3 fruit fly cellular contexts compared by ENCODE assay signal in genomic region chr3R:17784189-17784588, dm6.
TF ChIP-seq lines count a peak whose summit lies in the region.

No protein-coding gene starts in this region.

- TF ChIP-seq CTCF in whole organism, embryonic (GFP tag; optimal IDR thresholded peaks at IDR 0.05; lab: Kevin White, UChicago) = no peak

TF ChIP-seq in whole organism, embryonic, 481 proteins besides CTCF, POLR2A, EP300 and RAD21:
- TF ChIP-seq row (GFP tag; IDR thresholded peaks at IDR 0.05; lab: Robert Waterston, UW) = peak; percentile 36
- peak; percentile 7 for TF ChIP-seq CG2678 (tag; optimal IDR thresholded peaks at IDR 0.05; lab: Kevin White, UChicago)
- 0 out of 2 replicates have a peak, but pooled peaks have one; percentile 16 for TF ChIP-seq Rfx (GFP tag; IDR thresholded peaks at IDR 0.05; lab: Robert Waterston, UW)
- peak; percentile 23 for TF ChIP-seq Sox102F (GFP tag; optimal IDR thresholded peaks at IDR 0.05; lab: Kevin White, UChicago)
- TF ChIP-seq chm (GFP tag; IDR thresholded peaks at IDR 0.05; lab: Robert Waterston, UW) = no peak
- TF ChIP-seq Camta (GFP tag; optimal IDR thresholded peaks at IDR 0.05; lab: Kevin White, UChicago) = no peak
- peak; percentile 3 for TF ChIP-seq gem (tag; optimal IDR thresholded peaks at IDR 0.05; lab: Kevin White, UChicago)
- TF ChIP-seq sens (GFP tag; lab: Kevin White, UChicago) = peak; percentile 56
- TF ChIP-seq CG12659 (GFP tag; optimal IDR thresholded peaks at IDR 0.05; lab: Kevin White, UChicago) = peak; percentile 2

TF ChIP-seq in whole organism, prepupa, 60 proteins besides CTCF, POLR2A, EP300 and RAD21:
- TF ChIP-seq CG7368 (GFP tag; optimal IDR thresholded peaks at IDR 0.05; lab: Kevin White, UChicago) (no peak), Eip78C (GFP tag; lab: Kevin White, UChicago) (peak; percentile 52), CG8119 (GFP tag; IDR thresholded peaks at IDR 0.05; lab: Robert Waterston, UW) (0 out of 3 replicates have a peak, but pooled peaks have one; percentile 19), CG15336 (GFP tag; IDR thresholded peaks at IDR 0.05; lab: Robert Waterston, UW) (peak; percentile 37; the same call in 1 of the 2 replicates), eg (GFP tag; IDR thresholded peaks at IDR 0.05; lab: Robert Waterston, UW) (peak; percentile 56; the same call in 2 of the 3 replicates), Gug (GFP tag; IDR thresholded peaks at IDR 0.05; lab: Robert Waterston, UW) (no peak), Hr4 (GFP tag; optimal IDR thresholded peaks at IDR 0.05; lab: Kevin White, UChicago) (peak; percentile 28), CG32006 (GFP tag; optimal IDR thresholded peaks at IDR 0.05; lab: Kevin White, UChicago) (peak; percentile 39)

TF ChIP-seq in whole organism, pupa, 21 proteins besides CTCF, POLR2A, EP300 and RAD21:
- TF ChIP-seq fd96Ca (GFP tag; IDR thresholded peaks at IDR 0.05; lab: Robert Waterston, UW) (0 out of 3 replicates have a peak, but pooled peaks have one; percentile 44), Pif1B (GFP tag; optimal IDR thresholded peaks at IDR 0.05; lab: Kevin White, UChicago) (no peak), rn (GFP tag; IDR thresholded peaks at IDR 0.05; lab: Robert Waterston, UW) (no peak), Ets98B (GFP tag; IDR thresholded peaks at IDR 0.05; lab: Robert Waterston, UW) (peak; percentile 19; the same call in 1 of the 2 replicates), CG4496 (GFP tag; IDR thresholded peaks at IDR 0.05; lab: Robert Waterston, UW) (no peak)

Comparison
In these comparisons a context has a peak if more than half of its experiments do, and no peak if none do; other contexts are left out.
1. Of the 7 proteins assayed by ChIP-seq in both whole organism, embryonic and whole organism, prepupa: peak only in whole organism, embryonic: Sox102F; only in whole organism, prepupa: none; in both: none; in neither: 6.